Worm (Caenorhabditis elegans) whole organism, late embryonic: Measurements from ENCODE around the gene Y39B6A.1.

Experiments
- C08G9.2 ChIP-seq: sonication (generic microtip); optimal IDR thresholded peaks from 2 replicates; lab custom pipeline; 2016; ENCODE audit warnings: mild to moderate bottlenecking, missing genetic modification characterization, moderate library complexity, missing compliant biosample characterization
- K09A11.1 ChIP-seq: sonication (generic microtip); optimal IDR thresholded peaks from 2 replicates; lab custom pipeline; 2017; ENCODE audit warnings: antibody characterized with exemption, mild to moderate bottlenecking, missing genetic modification characterization, missing compliant biosample characterization; ENCODE audit not compliant: insufficient read depth
- ceh-14 ChIP-seq: sonication (generic microtip); optimal IDR thresholded peaks from 2 replicates; lab custom pipeline; 2016; ENCODE audit warnings: missing genotype, missing genetic modification characterization, missing compliant biosample characterization
- ceh-2 ChIP-seq: sonication (generic microtip); optimal IDR thresholded peaks from 2 replicates; lab custom pipeline; 2016; ENCODE audit warnings: missing genotype, missing genetic modification characterization, missing compliant biosample characterization
- ceh-22 ChIP-seq: sonication (generic microtip); optimal IDR thresholded peaks from 2 replicates; lab custom pipeline; 2017; ENCODE audit warnings: missing biosample characterization, missing genetic modification characterization
- ceh-31 ChIP-seq: sonication (generic microtip); optimal IDR thresholded peaks from 2 replicates; lab custom pipeline; 2016; ENCODE audit warnings: missing genetic modification characterization, missing compliant biosample characterization
- ceh-45 ChIP-seq: fragments of 200-800 bp; sonication (Bioruptor generic); IDR thresholded peaks from 2 replicates; pipeline ENCODE4 v1.3.6; 2022; ENCODE audit warnings: missing genetic modification reagents, missing genetic modification characterization, missing compliant biosample characterization
- ceh-9 ChIP-seq: sonication (generic microtip); optimal IDR thresholded peaks from 2 replicates; lab custom pipeline; 2016; ENCODE audit warnings: mild to moderate bottlenecking, missing genetic modification characterization, inconsistent platforms, missing compliant biosample characterization
- dmd-4 ChIP-seq: sonication (generic microtip); optimal IDR thresholded peaks from 2 replicates; lab custom pipeline; 2016; ENCODE audit warnings: borderline replicate concordance, missing genetic modification characterization, missing compliant biosample characterization
- elt-2 ChIP-seq: sonication (generic microtip); optimal IDR thresholded peaks from 2 replicates; lab custom pipeline; 2016; ENCODE audit warnings: missing genetic modification reagents, missing genetic modification characterization, missing compliant biosample characterization
- elt-4 ChIP-seq: sonication (generic microtip); optimal IDR thresholded peaks from 2 replicates; lab custom pipeline; 2016; ENCODE audit warnings: missing genetic modification characterization, missing compliant biosample characterization
- eyg-1 ChIP-seq: sonication (generic microtip); optimal IDR thresholded peaks from 2 replicates; lab custom pipeline; 2016; ENCODE audit warnings: missing genotype, missing genetic modification characterization, missing compliant biosample characterization
- gmeb-2 ChIP-seq: sonication (generic microtip); optimal IDR thresholded peaks from 2 replicates; lab custom pipeline; 2016; ENCODE audit warnings: missing genetic modification characterization, inconsistent platforms, missing compliant biosample characterization
- hlh-30 ChIP-seq: sonication (generic microtip); optimal IDR thresholded peaks from 2 replicates; lab custom pipeline; 2017; ENCODE audit warnings: antibody characterized with exemption, missing genetic modification characterization, missing compliant biosample characterization; ENCODE audit not compliant: insufficient read depth
- hlh-6 ChIP-seq: sonication (generic microtip); optimal IDR thresholded peaks from 2 replicates; lab custom pipeline; 2016; ENCODE audit warnings: missing genotype, missing genetic modification characterization, missing compliant biosample characterization
- lin-11 ChIP-seq: fragments of 200-800 bp; sonication (Bioruptor generic); optimal IDR thresholded peaks from 2 replicates; lab custom pipeline; 2018; ENCODE audit warnings: mild to moderate bottlenecking, missing genetic modification characterization, missing compliant biosample characterization
- madf-2 ChIP-seq: sonication (generic microtip); optimal IDR thresholded peaks from 2 replicates; lab custom pipeline; 2017; ENCODE audit warnings: missing genetic modification characterization, missing compliant biosample characterization
- nfya-1 ChIP-seq: sonication (generic microtip); optimal IDR thresholded peaks from 2 replicates; lab custom pipeline; 2017; ENCODE audit warnings: missing genetic modification characterization, mild to moderate bottlenecking, missing compliant biosample characterization, antibody characterized with exemption, moderate library complexity
- nhr-11 ChIP-seq: fragments of 150-350 bp; optimal IDR thresholded peaks from 2 replicates; lab custom pipeline; 2014; ENCODE audit warnings: missing biosample characterization, missing genetic modification characterization
- npax-4 ChIP-seq: sonication (generic microtip); optimal IDR thresholded peaks from 2 replicates; lab custom pipeline; 2016; ENCODE audit warnings: missing genetic modification characterization, missing compliant biosample characterization
- odd-2 ChIP-seq: sonication (generic microtip); optimal IDR thresholded peaks from 2 replicates; lab custom pipeline; 2017; ENCODE audit warnings: antibody characterized with exemption, mild to moderate bottlenecking, missing genetic modification characterization, missing compliant biosample characterization
- pat-9 ChIP-seq: fragments of 200-800 bp; sonication (Bioruptor generic); optimal IDR thresholded peaks from 2 replicates; lab custom pipeline; 2018; ENCODE audit warnings: mild to moderate bottlenecking, missing genetic modification characterization, moderate library complexity, missing compliant biosample characterization
- pax-1 ChIP-seq: fragments of 150-350 bp; optimal IDR thresholded peaks from 2 replicates; lab custom pipeline; 2014; ENCODE audit warnings: missing biosample characterization, missing genetic modification characterization
- pha-2 ChIP-seq: sonication (generic microtip); optimal IDR thresholded peaks from 2 replicates; lab custom pipeline; 2017; ENCODE audit warnings: mild to moderate bottlenecking, missing genetic modification characterization, missing compliant biosample characterization
- pqm-1 ChIP-seq: sonication (generic microtip); optimal IDR thresholded peaks from 2 replicates; lab custom pipeline; 2016; ENCODE audit warnings: missing genetic modification characterization, missing compliant biosample characterization
- pros-1 ChIP-seq: fragments of 150-350 bp; optimal IDR thresholded peaks from 2 replicates; lab custom pipeline; 2014; ENCODE audit warnings: missing biosample characterization, missing genetic modification reagents, missing genetic modification characterization
- sox-4 ChIP-seq: sonication (generic microtip); optimal IDR thresholded peaks from 2 replicates; lab custom pipeline; 2017; ENCODE audit warnings: mild to moderate bottlenecking, missing genetic modification characterization, inconsistent platforms, missing compliant biosample characterization
- tbx-7 ChIP-seq: sonication (generic microtip); optimal IDR thresholded peaks from 2 replicates; lab custom pipeline; 2016; ENCODE audit warnings: missing genotype, missing genetic modification characterization, missing compliant biosample characterization
- ttx-3 ChIP-seq: sonication (generic microtip); optimal IDR thresholded peaks from 2 replicates; lab custom pipeline; 2016; ENCODE audit warnings: missing genetic modification reagents, missing genetic modification characterization, missing compliant biosample characterization
- unc-42 ChIP-seq: sonication (generic microtip); optimal IDR thresholded peaks from 2 replicates; lab custom pipeline; 2016; ENCODE audit warnings: missing genotype, missing genetic modification characterization, missing compliant biosample characterization
- unc-55 ChIP-seq: sonication (generic microtip); optimal IDR thresholded peaks from 2 replicates; lab custom pipeline; 2017; ENCODE audit warnings: missing biosample characterization, missing genetic modification reagents, missing genetic modification characterization
- unc-86 ChIP-seq: sonication (generic microtip); optimal IDR thresholded peaks from 2 replicates; lab custom pipeline; 2016; ENCODE audit warnings: missing genetic modification characterization, missing compliant biosample characterization
- zip-5 ChIP-seq: sonication (generic microtip); optimal IDR thresholded peaks from 2 replicates; lab custom pipeline; 2016; ENCODE audit warnings: missing genetic modification characterization, missing compliant biosample characterization
- ztf-16 ChIP-seq: sonication (generic microtip); optimal IDR thresholded peaks from 2 replicates; lab custom pipeline; 2017; ENCODE audit warnings: missing genetic modification characterization, missing compliant biosample characterization

Y39B6A.1 gene

ce11 chrV:19203299-19203698 lies at the start of gene Y39B6A.1:
Y39B6A.1 (minus strand) TSS chrV:19203607.
- no peak for TF ChIP-seq odd-2 (tag; lab: Kevin White, UChicago)
- TF ChIP-seq lin-11: no peak
- no peak for TF ChIP-seq unc-55
- TF ChIP-seq elt-4 (tag; lab: Kevin White, UChicago): no peak
- TF ChIP-seq ttx-3 (tag; lab: Kevin White, UChicago): no peak
- no peak for TF ChIP-seq nhr-11 (tag; lab: Kevin White, UChicago)
- TF ChIP-seq dmd-4: no peak
- no peak for TF ChIP-seq hlh-30
- TF ChIP-seq pros-1 (tag; lab: Kevin White, UChicago): no peak
- TF ChIP-seq ceh-31 (tag; lab: Kevin White, UChicago): no peak
- no peak for TF ChIP-seq pat-9 (tag; lab: Kevin White, UChicago)
- TF ChIP-seq tbx-7 (tag; lab: Kevin White, UChicago): no peak
- TF ChIP-seq gmeb-2 (tag; lab: Kevin White, UChicago): no peak
- no peak for TF ChIP-seq madf-2 (tag; lab: Kevin White, UChicago)

- TF ChIP-seq pax-1 (no peak), hlh-6 (no peak), lin-11 (no peak), unc-42 (tag; lab: Kevin White, UChicago) (no peak), K09A11.1 (no peak), eyg-1 (tag; lab: Kevin White, UChicago) (no peak), ceh-9 (tag; lab: Kevin White, UChicago) (no peak), ceh-14 (no peak)
These were observed 48.4 kb upstream of the Y39B6A.1 start, which contains the start of gene F21D9.11 for ce11 chrV:19251844-19252243. F21D9.11 (plus strand) TSS chrV:19252144.

ce11 chrV:19250983-19251382 lies 47.6 kb upstream of the Y39B6A.1 start, which contains the start of gene str-81:
str-81 (minus strand) TSS chrV:19251083.
- TF ChIP-seq ceh-2 (tag; lab: Kevin White, UChicago): no peak
- no peak for TF ChIP-seq nhr-11 (tag; lab: Kevin White, UChicago)
- TF ChIP-seq odd-2 (tag; lab: Kevin White, UChicago): no peak
- TF ChIP-seq npax-4: no peak
- TF ChIP-seq zip-5 (tag; lab: Kevin White, UChicago): no peak
- no peak for TF ChIP-seq unc-42 (tag; lab: Kevin White, UChicago)
- TF ChIP-seq ceh-9 (tag; lab: Kevin White, UChicago): no peak
- TF ChIP-seq elt-2 (tag; lab: Kevin White, UChicago): no peak
- TF ChIP-seq pqm-1 (tag; lab: Kevin White, UChicago): no peak
- no peak for TF ChIP-seq ceh-31 (tag; lab: Kevin White, UChicago)

- TF ChIP-seq gmeb-2 (tag; lab: Kevin White, UChicago) (no peak), pros-1 (tag; lab: Kevin White, UChicago) (no peak), pax-1 (no peak), nfya-1 (tag; lab: Kevin White, UChicago) (no peak)
These were observed 36.7 kb upstream of the Y39B6A.1 start, which contains the start of the genes fbxb-115 and fbxb-1 for ce11 chrV:19240129-19240528. fbxb-115 (minus strand) TSS chrV:19240229. fbxb-1 (plus strand) TSS chrV:19240354.

- TF ChIP-seq pha-2 (tag; lab: Kevin White, UChicago) (no peak), unc-86 (tag; lab: Kevin White, UChicago) (no peak), ztf-16 (tag; lab: Kevin White, UChicago) (no peak), elt-2 (tag; lab: Kevin White, UChicago) (no peak), sox-4 (tag; lab: Kevin White, UChicago) (no peak), odd-2 (tag; lab: Kevin White, UChicago) (no peak), ceh-9 (tag; lab: Kevin White, UChicago) (no peak), ceh-22 (tag; lab: Kevin White, UChicago) (no peak), ceh-45 (GFP tag; lab: Robert Waterston, UW) (no peak), C08G9.2 (no peak)
These were observed 33.8 kb upstream of the Y39B6A.1 start, which contains the start of gene fbxb-2 for ce11 chrV:19237204-19237603. fbxb-2 (minus strand) TSS chrV:19237304.
